Worm (Caenorhabditis elegans) whole organism, young adult: ENCODE measurements around the gene acp-5.

ENCODE experiments used
- B0019.2 ChIP-seq: fragments of 200-800 bp; sonication (Bioruptor generic); conservative IDR thresholded peaks from 2 replicates; pipeline ENCODE4 v1.3.6; 2022; ENCODE audit warnings: missing genetic modification reagents, missing genetic modification characterization, missing compliant biosample characterization
- B0035.1 ChIP-seq: sonication (generic microtip); optimal IDR thresholded peaks from 2 replicates; lab custom pipeline; 2016; ENCODE audit warnings: missing genetic modification characterization, mild to moderate bottlenecking, missing compliant biosample characterization, missing genotype, missing genetic modification reagents
- C06A6.2 ChIP-seq: fragments of 200-800 bp; sonication (Bioruptor generic); conservative IDR thresholded peaks from 2 replicates; pipeline ENCODE4 v1.3.6; 2022; ENCODE audit warnings: missing genetic modification characterization, missing compliant biosample characterization
- F22D6.2 ChIP-seq: sonication (generic microtip); optimal IDR thresholded peaks from 2 replicates; lab custom pipeline; 2016; ENCODE audit warnings: mild to moderate bottlenecking, missing genetic modification characterization, missing compliant biosample characterization
- F52B5.7 ChIP-seq: sonication (generic microtip); optimal IDR thresholded peaks from 2 replicates; lab custom pipeline; 2016; ENCODE audit warnings: mild to moderate bottlenecking, missing genetic modification characterization, missing compliant biosample characterization
- F57C9.4 ChIP-seq: sonication (generic microtip); optimal IDR thresholded peaks from 2 replicates; lab custom pipeline; 2017; ENCODE audit warnings: mild to moderate bottlenecking, missing genetic modification characterization, missing compliant biosample characterization
- T26A5.8 ChIP-seq: sonication (generic microtip); optimal IDR thresholded peaks from 2 replicates; lab custom pipeline; 2016; ENCODE audit warnings: missing genetic modification characterization, missing compliant biosample characterization
- Y53F4B.3 ChIP-seq: fragments of 200-800 bp; sonication (Bioruptor generic); IDR thresholded peaks from 2 replicates; pipeline ENCODE4 v1.3.6; 2022; ENCODE audit warnings: missing genetic modification reagents, missing genetic modification characterization, missing compliant biosample characterization
- Y56A3A.18 ChIP-seq: fragments of 200-800 bp; sonication (Bioruptor generic); IDR thresholded peaks from 2 replicates; pipeline ENCODE4 v1.3.6; 2022; ENCODE audit warnings: missing genetic modification reagents, missing genetic modification characterization, missing compliant biosample characterization
- ZK185.1 ChIP-seq: sonication (generic microtip); optimal IDR thresholded peaks from 2 replicates; lab custom pipeline; 2016; ENCODE audit warnings: mild to moderate bottlenecking, missing genetic modification characterization, missing compliant biosample characterization; ENCODE audit not compliant: poor library complexity, severe bottlenecking
- akir-1 ChIP-seq: fragments of 200-800 bp; sonication (Bioruptor generic); optimal IDR thresholded peaks from 2 replicates; lab custom pipeline; 2018; ENCODE audit warnings: mild to moderate bottlenecking, missing genetic modification characterization, moderate library complexity, missing compliant biosample characterization
- aptf-2 ChIP-seq: fragments of 200-800 bp; sonication (Bioruptor generic); conservative IDR thresholded peaks from 2 replicates; pipeline ENCODE4 v1.3.6; 2022; ENCODE audit warnings: missing genetic modification reagents, missing genetic modification characterization, missing compliant biosample characterization
- atf-7 ChIP-seq: sonication (generic microtip); optimal IDR thresholded peaks from 2 replicates; lab custom pipeline; 2017; ENCODE audit warnings: mild to moderate bottlenecking, missing genetic modification characterization, missing compliant biosample characterization
- athp-1 ChIP-seq: sonication (generic microtip); optimal IDR thresholded peaks from 2 replicates; lab custom pipeline; 2017; ENCODE audit warnings: mild to moderate bottlenecking, missing genetic modification characterization, missing compliant biosample characterization
- ccch-3 ChIP-seq: fragments of 200-800 bp; sonication (Bioruptor generic); optimal IDR thresholded peaks from 2 replicates; lab custom pipeline; 2018; ENCODE audit warnings: mild to moderate bottlenecking, missing genetic modification characterization, missing compliant biosample characterization
- cebp-2 ChIP-seq: fragments of 200-800 bp; sonication (Bioruptor generic); IDR thresholded peaks from 2 replicates; pipeline ENCODE4 v1.3.6; 2022; ENCODE audit warnings: missing genetic modification characterization, missing compliant biosample characterization
- ceh-100 ChIP-seq: fragments of 200-800 bp; sonication (Bioruptor generic); IDR thresholded peaks from 2 replicates; pipeline ENCODE4 v1.3.6; 2022; ENCODE audit warnings: missing genetic modification reagents, missing genetic modification characterization, missing compliant biosample characterization
- ceh-58 ChIP-seq: fragments of 200-800 bp; sonication (Bioruptor generic); IDR thresholded peaks from 2 replicates; pipeline ENCODE4 v1.3.6; 2022; ENCODE audit warnings: missing genetic modification characterization, missing compliant biosample characterization
- dox-1 ChIP-seq: fragments of 200-800 bp; sonication (Bioruptor generic); IDR thresholded peaks from 2 replicates; pipeline ENCODE4 v1.3.6; 2022; ENCODE audit warnings: missing genetic modification reagents, missing genetic modification characterization, missing compliant biosample characterization
- dpl-1 ChIP-seq: fragments of 150-350 bp; optimal IDR thresholded peaks from 2 replicates; lab custom pipeline; 2014; ENCODE audit warnings: missing biosample characterization, missing genetic modification reagents, missing genetic modification characterization
- efl-1 ChIP-seq: fragments of 150-350 bp; optimal IDR thresholded peaks from 2 replicates; lab custom pipeline; 2014; ENCODE audit warnings: missing biosample characterization, missing genetic modification reagents, missing genetic modification characterization
- ets-4 ChIP-seq: fragments of 200-800 bp; sonication (Bioruptor generic); optimal IDR thresholded peaks from 2 replicates; lab custom pipeline; 2018; ENCODE audit warnings: mild to moderate bottlenecking, missing genetic modification characterization, missing compliant biosample characterization
- fkh-3 ChIP-seq: sonication (generic microtip); optimal IDR thresholded peaks from 2 replicates; lab custom pipeline; 2016; ENCODE audit warnings: mild to moderate bottlenecking, missing genetic modification characterization, missing compliant biosample characterization
- lin-35 ChIP-seq, 3 experiments: fragments of 150-350 bp in 2 of 3; sonication (generic microtip) in 1 of 3; optimal IDR thresholded peaks; 2 replicates each; lab custom pipeline; 2014 to 2018; ENCODE audit warnings: missing biosample characterization in 3 of 3, missing genetic modification characterization in 3 of 3, missing genetic modification reagents in 3 of 3
- lir-1 ChIP-seq: fragments of 200-800 bp; sonication (Bioruptor generic); conservative IDR thresholded peaks from 2 replicates; pipeline ENCODE4 v1.3.6; 2022; ENCODE audit warnings: missing genetic modification reagents, missing genetic modification characterization, missing compliant biosample characterization
- lsl-1 ChIP-seq: fragments of 200-800 bp; sonication (Bioruptor generic); optimal IDR thresholded peaks from 2 replicates; lab custom pipeline; 2018; ENCODE audit warnings: mild to moderate bottlenecking, missing genetic modification characterization, moderate library complexity, missing compliant biosample characterization
- madf-8 ChIP-seq: fragments of 200-800 bp; sonication (Bioruptor generic); conservative IDR thresholded peaks from 2 replicates; pipeline ENCODE4 v1.3.6; 2022; ENCODE audit warnings: missing genetic modification reagents, missing genetic modification characterization, missing compliant biosample characterization
- mcd-1 ChIP-seq: fragments of 200-800 bp; sonication (Bioruptor generic); IDR thresholded peaks from 2 replicates; pipeline ENCODE4 v1.3.6; 2022; ENCODE audit warnings: missing genetic modification reagents, missing genetic modification characterization, missing compliant biosample characterization
- mxl-1 ChIP-seq: sonication (generic microtip); optimal IDR thresholded peaks from 2 replicates; lab custom pipeline; 2016; ENCODE audit warnings: missing genetic modification characterization, missing compliant biosample characterization
- nfya-2 ChIP-seq: fragments of 200-800 bp; sonication (Bioruptor generic); IDR thresholded peaks from 2 replicates; pipeline ENCODE4 v1.3.6; 2022; ENCODE audit warnings: missing genetic modification reagents, missing genetic modification characterization, missing compliant biosample characterization
- nfyb-1 ChIP-seq: fragments of 200-800 bp; sonication (Bioruptor generic); IDR thresholded peaks from 2 replicates; pipeline ENCODE4 v1.3.6; 2022; ENCODE audit warnings: missing genetic modification reagents, missing genetic modification characterization, missing compliant biosample characterization
- nhr-179 ChIP-seq: sonication (generic microtip); optimal IDR thresholded peaks from 2 replicates; lab custom pipeline; 2016; ENCODE audit warnings: mild to moderate bottlenecking, missing genetic modification characterization, missing compliant biosample characterization
- nhr-27 ChIP-seq: fragments of 200-800 bp; sonication (Bioruptor generic); optimal IDR thresholded peaks from 2 replicates; lab custom pipeline; 2018; ENCODE audit warnings: mild to moderate bottlenecking, missing genetic modification characterization, moderate library complexity, missing compliant biosample characterization
- nhr-80 ChIP-seq: sonication (generic microtip); optimal IDR thresholded peaks from 2 replicates; lab custom pipeline; 2016; ENCODE audit warnings: missing genetic modification characterization, missing compliant biosample characterization
- rcor-1 ChIP-seq: fragments of 200-800 bp; sonication (Bioruptor generic); IDR thresholded peaks from 2 replicates; pipeline ENCODE4 v1.3.6; 2022; ENCODE audit warnings: missing genetic modification reagents, missing genetic modification characterization, missing compliant biosample characterization
- sea-2 ChIP-seq: fragments of 200-800 bp; sonication (Bioruptor generic); IDR thresholded peaks from 2 replicates; pipeline ENCODE4 v1.3.6; 2022; ENCODE audit warnings: missing genetic modification characterization, missing compliant biosample characterization
- snpc-1.3 ChIP-seq: sonication (generic microtip); optimal IDR thresholded peaks from 2 replicates; lab custom pipeline; 2017; ENCODE audit warnings: missing genetic modification characterization, mild to moderate bottlenecking, missing compliant biosample characterization, antibody characterized with exemption, moderate library complexity, missing genotype, missing genetic modification reagents; ENCODE audit not compliant: insufficient read depth
- snpc-3.4 ChIP-seq: sonication (generic microtip); optimal IDR thresholded peaks from 2 replicates; lab custom pipeline; 2017; ENCODE audit warnings: missing genetic modification characterization, mild to moderate bottlenecking, missing compliant biosample characterization, antibody characterized with exemption, moderate library complexity, missing genotype, missing genetic modification reagents
- snpc-4 ChIP-seq, 5 experiments: fragments of 150-350 bp in 1 of 5; sonication (generic microtip) in 4 of 5; optimal IDR thresholded peaks; 2 replicates each; lab custom pipeline; 2014 to 2018; ENCODE audit warnings: missing genetic modification characterization in 5 of 5, missing biosample characterization in 3 of 5, antibody characterized with exemption in 2 of 5, mild to moderate bottlenecking in 2 of 5, missing compliant biosample characterization in 2 of 5, missing genotype in 2 of 5, moderate library complexity in 2 of 5, missing genetic modification reagents in 1 of 5
- somi-1 ChIP-seq: fragments of 200-800 bp; sonication (Bioruptor generic); optimal IDR thresholded peaks from 2 replicates; lab custom pipeline; 2018; ENCODE audit warnings: mild to moderate bottlenecking, missing genetic modification characterization, missing compliant biosample characterization
- sptf-2 ChIP-seq: fragments of 200-800 bp; sonication (Bioruptor generic); optimal IDR thresholded peaks from 2 replicates; lab custom pipeline; 2018; ENCODE audit warnings: mild to moderate bottlenecking, missing genetic modification characterization, missing compliant biosample characterization
- tbp1 ChIP-seq: fragments of 200-800 bp; sonication (Bioruptor generic); optimal IDR thresholded peaks from 2 replicates; lab custom pipeline; 2018; ENCODE audit warnings: mild to moderate bottlenecking, missing genetic modification characterization, missing compliant biosample characterization
- tlf-1 ChIP-seq: fragments of 200-800 bp; sonication (Bioruptor generic); optimal IDR thresholded peaks from 2 replicates; lab custom pipeline; 2018; ENCODE audit warnings: mild to moderate bottlenecking, missing genetic modification characterization, missing compliant biosample characterization
- unc-62 ChIP-seq: fragments of 150-350 bp; optimal IDR thresholded peaks from 2 replicates; lab custom pipeline; 2014; ENCODE audit warnings: missing biosample characterization, missing genetic modification reagents, missing genetic modification characterization
- zfh-2 ChIP-seq: fragments of 200-800 bp; sonication (Bioruptor generic); conservative IDR thresholded peaks from 2 replicates; pipeline ENCODE4 v1.3.6; 2022; ENCODE audit warnings: missing genetic modification reagents, missing genetic modification characterization, missing compliant biosample characterization
- zim-3 ChIP-seq: sonication (generic microtip); optimal IDR thresholded peaks from 2 replicates; lab custom pipeline; 2017; ENCODE audit warnings: mild to moderate bottlenecking, missing genetic modification characterization, moderate library complexity, missing compliant biosample characterization
- ztf-26 ChIP-seq: sonication (generic microtip); optimal IDR thresholded peaks from 2 replicates; lab custom pipeline; 2017; ENCODE audit warnings: missing genetic modification characterization, missing compliant biosample characterization
- ztf-3 ChIP-seq: fragments of 200-800 bp; sonication (Bioruptor generic); optimal IDR thresholded peaks from 2 replicates; lab custom pipeline; 2018; ENCODE audit warnings: mild to moderate bottlenecking, missing genetic modification characterization, missing compliant biosample characterization

acp-5 gene

ce11 chrX:5841060-5841642, 11.9 kb downstream of the acp-5 start, which contains the start of gene puf-9 (continued):
- TF ChIP-seq somi-1 (GFP tag; lab: Kevin White, UChicago) = peak; percentile 99
- TF ChIP-seq nfya-2 = no peak
- peak; percentile 95 for TF ChIP-seq dox-1 (GFP tag; lab: Robert Waterston, UW)
- peak; percentile 95 for TF ChIP-seq unc-62 (GFP tag; lab: Kevin White, UChicago)
- peak; percentile 95 for TF ChIP-seq lir-1 (GFP tag; lab: Robert Waterston, UW)
- no peak for TF ChIP-seq ccch-3 (GFP tag; lab: Kevin White, UChicago)
- peak; percentile 7 for TF ChIP-seq lsl-1 (GFP tag; lab: Kevin White, UChicago)
- no peak for TF ChIP-seq B0019.2 (GFP tag; lab: Robert Waterston, UW)
- peak; percentile 11 for TF ChIP-seq akir-1 (GFP tag; lab: Kevin White, UChicago)
- peak; percentile 22; the same call in 1 of the 2 replicates for TF ChIP-seq sea-2 (GFP tag; lab: Robert Waterston, UW)
- no peak for TF ChIP-seq snpc-3.4 (tag; lab: Kevin White, UChicago)
- peak; percentile 89 for TF ChIP-seq ztf-3
- no peak for TF ChIP-seq T26A5.8
- 0 out of 2 replicates have a peak, but pooled peaks have one; percentile 55 for TF ChIP-seq aptf-2 (GFP tag; lab: Robert Waterston, UW)
- no peak for TF ChIP-seq nhr-179 (tag; lab: Kevin White, UChicago)
- 0 out of 2 replicates have a peak, but pooled peaks have one; percentile 42 for TF ChIP-seq Y53F4B.3 (GFP tag; lab: Robert Waterston, UW)
- peak; percentile 61 for TF ChIP-seq ZK185.1
- TF ChIP-seq sptf-2 (GFP tag; lab: Kevin White, UChicago) = no peak
- peak; percentile 96 for TF ChIP-seq ztf-26
- TF ChIP-seq F52B5.7 (tag; lab: Kevin White, UChicago) = peak; percentile 68
- peak; percentile 99 for TF ChIP-seq mcd-1
- TF ChIP-seq efl-1 (GFP tag; lab: Kevin White, UChicago) = no peak
- TF ChIP-seq B0035.1 (tag; lab: Kevin White, UChicago) = peak; percentile 82
- no peak for TF ChIP-seq ceh-58 (GFP tag; lab: Robert Waterston, UW)
- peak; percentile 32 for TF ChIP-seq dpl-1 (GFP tag; lab: Kevin White, UChicago)
- peak; percentile 47 for TF ChIP-seq nhr-27 (tag; lab: Kevin White, UChicago)
- TF ChIP-seq rcor-1 (GFP tag; lab: Robert Waterston, UW) = peak; percentile 83
- TF ChIP-seq F22D6.2 = peak; percentile 93
- no peak for TF ChIP-seq snpc-1.3 (tag; lab: Kevin White, UChicago)
- peak; percentile 88 for TF ChIP-seq cebp-2 (GFP tag; lab: Robert Waterston, UW)
- peak; percentile 85 for TF ChIP-seq Y56A3A.18 (GFP tag; lab: Robert Waterston, UW)
- peak; percentile 95 for TF ChIP-seq nfyb-1 (GFP tag; lab: Robert Waterston, UW)
- TF ChIP-seq nhr-80 (tag; lab: Kevin White, UChicago) = peak; percentile 100
- peak; percentile 37 for TF ChIP-seq snpc-4 (GFP tag; optimal IDR thresholded peaks at IDR 0.05; lab: Kevin White, UChicago)
- TF ChIP-seq snpc-4 (tag; optimal IDR thresholded peaks at IDR 0.05; lab: Kevin White, UChicago) = peak; percentile 79 to 87 (median 82)
- TF ChIP-seq fkh-3 (tag; lab: Kevin White, UChicago) = no peak
- peak; percentile 99 for TF ChIP-seq zfh-2 (GFP tag; lab: Robert Waterston, UW)
- TF ChIP-seq ets-4 = peak; percentile 89
- peak; percentile 59 for TF ChIP-seq F57C9.4 (tag; lab: Kevin White, UChicago)
- peak; percentile 97 for TF ChIP-seq athp-1 (tag; lab: Kevin White, UChicago)
- TF ChIP-seq tbp1 (GFP tag; lab: Kevin White, UChicago) = peak; percentile 76
- TF ChIP-seq lin-35 (GFP tag; optimal IDR thresholded peaks at IDR 0.05; lab: Kevin White, UChicago) = peak in 1 of 3 experiments; percentile 94
- peak; percentile 94 for TF ChIP-seq tlf-1 (GFP tag; lab: Kevin White, UChicago)
- no peak for TF ChIP-seq mxl-1 (tag; lab: Kevin White, UChicago)
- TF ChIP-seq C06A6.2 (GFP tag; lab: Robert Waterston, UW) = peak; percentile 94
- TF ChIP-seq zim-3 (tag; lab: Kevin White, UChicago) = peak; percentile 58
- peak; percentile 97 for TF ChIP-seq atf-7
- TF ChIP-seq madf-8 (GFP tag; lab: Robert Waterston, UW) = no peak
- TF ChIP-seq ceh-100 = peak; percentile 56
